Worm (Caenorhabditis elegans) whole organism, mixed stage, embryonic: ENCODE measurements around the gene str-124.

Experiments
- M03D4.4 ChIP-seq: sonication (generic microtip); optimal IDR thresholded peaks from 2 replicates; lab custom pipeline; 2017; ENCODE audit warnings: mild to moderate bottlenecking, missing genetic modification characterization, missing compliant biosample characterization
- blmp-1 ChIP-seq: fragments of 150-350 bp; optimal IDR thresholded peaks from 2 replicates; lab custom pipeline; 2014; ENCODE audit warnings: missing biosample characterization, missing genetic modification characterization
- ceh-83 ChIP-seq: fragments of 200-800 bp; sonication (Bioruptor generic); optimal IDR thresholded peaks from 2 replicates; lab custom pipeline; 2018; ENCODE audit warnings: mild to moderate bottlenecking, missing genetic modification characterization, missing compliant biosample characterization
- lin-13 ChIP-seq: fragments of 150-350 bp; optimal IDR thresholded peaks from 2 replicates; lab custom pipeline; 2014; ENCODE audit warnings: missing biosample characterization, missing genetic modification characterization
- lsy-2 ChIP-seq: fragments of 150-350 bp; optimal IDR thresholded peaks from 2 replicates; lab custom pipeline; 2014; ENCODE audit warnings: missing biosample characterization, missing genetic modification characterization
- nhr-12 ChIP-seq: fragments of 150-350 bp; optimal IDR thresholded peaks from 2 replicates; lab custom pipeline; 2014; ENCODE audit warnings: missing biosample characterization, missing genetic modification characterization
- nhr-28 ChIP-seq: fragments of 150-350 bp; optimal IDR thresholded peaks from 2 replicates; lab custom pipeline; 2014; ENCODE audit warnings: missing biosample characterization, missing genetic modification characterization
- nhr-76 ChIP-seq: sonication (generic microtip); optimal IDR thresholded peaks from 2 replicates; lab custom pipeline; 2017; ENCODE audit warnings: missing biosample characterization, missing genetic modification characterization
- pha-4 ChIP-seq: fragments of 150-350 bp; optimal IDR thresholded peaks from 2 replicates; lab custom pipeline; 2018; ENCODE audit warnings: missing biosample characterization, missing genetic modification reagents, missing genetic modification characterization
- snpc-4 ChIP-seq: fragments of 150-350 bp; optimal IDR thresholded peaks from 2 replicates; lab custom pipeline; 2014; ENCODE audit warnings: missing biosample characterization, missing genetic modification characterization
- unc-39 ChIP-seq: fragments of 150-350 bp; optimal IDR thresholded peaks from 2 replicates; lab custom pipeline; 2014; ENCODE audit warnings: missing biosample characterization, missing genetic modification characterization
- unc-62 ChIP-seq: fragments of 150-350 bp; optimal IDR thresholded peaks from 2 replicates; lab custom pipeline; 2014; ENCODE audit warnings: missing biosample characterization, missing genetic modification reagents, missing genetic modification characterization
- ztf-11 ChIP-seq: fragments of 150-350 bp; optimal IDR thresholded peaks from 2 replicates; lab custom pipeline; 2014; ENCODE audit warnings: missing biosample characterization, missing genetic modification characterization

- TF ChIP-seq pha-4 (tag; lab: Kevin White, UChicago) (no peak), nhr-12 (tag; lab: Kevin White, UChicago) (no peak), unc-62 (no peak), ztf-11 (tag; lab: Kevin White, UChicago) (no peak), blmp-1 (tag; lab: Kevin White, UChicago) (no peak), lsy-2 (tag; lab: Kevin White, UChicago) (no peak), snpc-4 (tag; lab: Kevin White, UChicago) (no peak), M03D4.4 (tag; lab: Kevin White, UChicago) (no peak), nhr-76 (tag; lab: Kevin White, UChicago) (no peak), ceh-83 (GFP tag; lab: Kevin White, UChicago) (no peak), lin-13 (tag; lab: Kevin White, UChicago) (no peak), nhr-28 (tag; lab: Kevin White, UChicago) (no peak), unc-39 (tag; lab: Kevin White, UChicago) (no peak)
Observed at ce11 chrX:12764009-12764408, 23.7 kb upstream of the str-124 start.
